Fruit fly (Drosophila melanogaster) whole organism, embryonic: ENCODE results near the gene CG3587.
A peak's percentile ranks its signal among the peaks of the same experiment; 100 is the strongest.

Experiments used
- Bdp1 ChIP-seq: fragments of 200-800 bp; sonication (Bioruptor generic); optimal IDR thresholded peaks from 3 replicates; lab custom pipeline; 2016; ENCODE audit warnings: missing biosample characterization, missing genetic modification characterization
- Blimp-1 ChIP-seq: fragments of 200-800 bp; sonication (Bioruptor generic); optimal IDR thresholded peaks from 3 replicates; lab custom pipeline; 2018; ENCODE audit warnings: missing biosample characterization, missing genetic modification characterization, mild to moderate bottlenecking, moderate library complexity, missing genetic modification reagents
- C15 ChIP-seq: fragments of 200-800 bp; sonication (Bioruptor generic); IDR thresholded peaks from 3 replicates; pipeline ENCODE4 v1.3.6; 2022; ENCODE audit warnings: missing biosample characterization, missing genetic modification characterization
- CG10147 ChIP-seq: fragments of 200-800 bp; sonication (Bioruptor generic); optimal IDR thresholded peaks from 2 replicates; lab custom pipeline; 2019; ENCODE audit warnings: missing biosample characterization, mild to moderate bottlenecking, missing genetic modification characterization, moderate library complexity
- CG10462 ChIP-seq: fragments of 200-800 bp; sonication (Bioruptor generic); optimal IDR thresholded peaks from 2 replicates; lab custom pipeline; 2016; ENCODE audit warnings: missing biosample characterization, missing genetic modification characterization
- CG14860 ChIP-seq: fragments of 200-800 bp; sonication (Bioruptor generic); IDR thresholded peaks from 3 replicates; pipeline ENCODE4 v1.3.6; 2022; ENCODE audit warnings: missing biosample characterization, missing genetic modification characterization; ENCODE audit not compliant: partially characterized antibody
- CG15479 ChIP-seq: fragments of 200-800 bp; sonication (Bioruptor generic); optimal IDR thresholded peaks from 3 replicates; lab custom pipeline; 2019; ENCODE audit warnings: missing biosample characterization, mild to moderate bottlenecking, missing genetic modification characterization, moderate library complexity
- CG15514 ChIP-seq: fragments of 200-800 bp; sonication (Bioruptor generic); optimal IDR thresholded peaks from 3 replicates; lab custom pipeline; 2017; ENCODE audit warnings: missing biosample characterization, missing genetic modification characterization, mild to moderate bottlenecking, moderate library complexity, missing genetic modification reagents
- CG18262 ChIP-seq: fragments of 200-800 bp; optimal IDR thresholded peaks from 3 replicates; lab custom pipeline; 2019; ENCODE audit warnings: missing biosample characterization, mild to moderate bottlenecking, missing genetic modification characterization, moderate library complexity
- CG2199 ChIP-seq: fragments of 200-800 bp; sonication (Bioruptor generic); IDR thresholded peaks from 3 replicates; pipeline ENCODE4 v1.3.6; 2022; ENCODE audit warnings: missing biosample characterization, missing genetic modification characterization
- CG32532 ChIP-seq: fragments of 200-800 bp; sonication (Bioruptor generic); IDR thresholded peaks from 2 replicates; pipeline ENCODE4 v1.3.6; 2022; ENCODE audit warnings: missing biosample characterization, missing genetic modification characterization
- CG3726 ChIP-seq: fragments of 200-800 bp; sonication (Bioruptor generic); IDR thresholded peaks from 3 replicates; pipeline ENCODE4, ENCODE4 v1.3.6; 2022; ENCODE audit warnings: missing biosample characterization, missing genetic modification characterization
- CG3838 ChIP-seq: fragments of 200-800 bp; sonication (Bioruptor generic); optimal IDR thresholded peaks from 3 replicates; lab custom pipeline; 2016; ENCODE audit warnings: missing biosample characterization, missing genetic modification characterization
- CG42726 ChIP-seq: fragments of 200-800 bp; sonication (Bioruptor generic); IDR thresholded peaks from 2 replicates; pipeline ENCODE4 v1.3.6; 2022; ENCODE audit warnings: missing biosample characterization, missing genetic modification characterization; ENCODE audit not compliant: partially characterized antibody
- CG5953 ChIP-seq: fragments of 200-800 bp; sonication (Bioruptor generic); IDR thresholded peaks from 2 replicates; pipeline ENCODE4 v1.3.6; 2022; ENCODE audit warnings: missing biosample characterization, missing genetic modification characterization
- CG6254 ChIP-seq: fragments of 200-800 bp; sonication (Bioruptor generic); optimal IDR thresholded peaks from 3 replicates; lab custom pipeline; 2017; ENCODE audit warnings: mild to moderate bottlenecking, missing biosample characterization, missing genetic modification reagents, missing genetic modification characterization
- CG7786 ChIP-seq: fragments of 200-800 bp; sonication (Bioruptor generic); optimal IDR thresholded peaks from 2 replicates; lab custom pipeline; 2016; ENCODE audit warnings: missing biosample characterization, missing genetic modification characterization
- CG8089 ChIP-seq: fragments of 200-800 bp; sonication (Bioruptor generic); optimal IDR thresholded peaks from 3 replicates; lab custom pipeline; 2016; ENCODE audit warnings: missing biosample characterization, missing genetic modification characterization
- CG9797 ChIP-seq: fragments of 200-800 bp; sonication (Bioruptor generic); optimal IDR thresholded peaks from 3 replicates; lab custom pipeline; 2018; ENCODE audit warnings: missing biosample characterization, mild to moderate bottlenecking, missing genetic modification characterization
- CG9817 ChIP-seq: fragments of 200-800 bp; sonication (Bioruptor generic); optimal IDR thresholded peaks from 2 replicates; lab custom pipeline; 2018; ENCODE audit warnings: missing biosample characterization, mild to moderate bottlenecking, missing genetic modification characterization, moderate library complexity
- CrebB ChIP-seq: fragments of 200-800 bp; sonication (Bioruptor generic); optimal IDR thresholded peaks from 3 replicates; lab custom pipeline; 2018; ENCODE audit warnings: missing biosample characterization, mild to moderate bottlenecking, missing genetic modification characterization
- Doc3 ChIP-seq: fragments of 200-800 bp; sonication (Bioruptor generic); IDR thresholded peaks from 3 replicates; pipeline ENCODE4 v1.3.6; 2022; ENCODE audit warnings: missing biosample characterization, missing genetic modification characterization; ENCODE audit not compliant: partially characterized antibody
- E2f1 ChIP-seq: fragments of 200-800 bp; sonication (Bioruptor generic); IDR thresholded peaks from 2 replicates; pipeline ENCODE4 v1.3.6; 2022; ENCODE audit warnings: missing biosample characterization, missing genetic modification characterization
- Elba2 ChIP-seq: fragments of 200-800 bp; sonication (Bioruptor generic); optimal IDR thresholded peaks from 3 replicates; lab custom pipeline; 2016; ENCODE audit warnings: missing biosample characterization, missing genetic modification characterization
- Hr78 ChIP-seq, 2 experiments: fragments of 200-800 bp in 1 of 2; fragments of >200 bp in 1 of 2; sonication (Bioruptor generic) in 1 of 2; optimal IDR thresholded peaks; 2 replicates each; lab custom pipeline; 2017 to 2019; ENCODE audit warnings: missing biosample characterization in 2 of 2, missing genetic modification characterization in 2 of 2, mild to moderate bottlenecking in 1 of 2, moderate library complexity in 1 of 2
- Lhr ChIP-seq: fragments of 200-800 bp; sonication (Bioruptor generic); optimal IDR thresholded peaks from 3 replicates; lab custom pipeline; 2017; ENCODE audit warnings: mild to moderate bottlenecking, missing biosample characterization, missing genetic modification reagents, missing genetic modification characterization
- Spps ChIP-seq: fragments of 200-800 bp; sonication (Bioruptor generic); optimal IDR thresholded peaks from 2 replicates; lab custom pipeline; 2018; ENCODE audit warnings: missing biosample characterization, mild to moderate bottlenecking, missing genetic modification characterization
- Taf1 ChIP-seq: fragments of 200-800 bp; sonication (Bioruptor generic); IDR thresholded peaks from 2 replicates; pipeline ENCODE4 v1.3.6; 2022; ENCODE audit warnings: missing biosample characterization, missing genetic modification characterization
- abd-A ChIP-seq: fragments of 200-800 bp; sonication (Bioruptor generic); optimal IDR thresholded peaks from 3 replicates; lab custom pipeline; 2019; ENCODE audit warnings: missing biosample characterization, mild to moderate bottlenecking, missing genetic modification characterization, moderate library complexity
- ac ChIP-seq: fragments of 200-800 bp; sonication (Bioruptor generic); optimal IDR thresholded peaks from 3 replicates; lab custom pipeline; 2017; ENCODE audit warnings: missing biosample characterization, mild to moderate bottlenecking, missing genetic modification characterization
- ara ChIP-seq: fragments of 200-800 bp; sonication (Bioruptor generic); IDR thresholded peaks from 2 replicates; pipeline ENCODE4 v1.3.6; 2022; ENCODE audit warnings: missing biosample characterization, missing genetic modification characterization
- bigmax ChIP-seq: fragments of 200-800 bp; sonication (Bioruptor generic); optimal IDR thresholded peaks from 2 replicates; lab custom pipeline; 2018; ENCODE audit warnings: missing biosample characterization, mild to moderate bottlenecking, missing genetic modification characterization
- ftz-f1 ChIP-seq: fragments of 200-800 bp; sonication (Bioruptor generic); optimal IDR thresholded peaks from 2 replicates; lab custom pipeline; 2016; ENCODE audit warnings: missing biosample characterization, missing genetic modification characterization
- gcm2 ChIP-seq: fragments of 200-800 bp; sonication (Bioruptor generic); optimal IDR thresholded peaks from 2 replicates; lab custom pipeline; 2016; ENCODE audit warnings: missing biosample characterization, missing genetic modification characterization
- ham ChIP-seq: fragments of 200-800 bp; sonication (Bioruptor generic); IDR thresholded peaks from 2 replicates; pipeline ENCODE4 v1.3.6; 2022; ENCODE audit warnings: missing biosample characterization, missing genetic modification characterization
- lmd ChIP-seq: fragments of 200-800 bp; sonication (Bioruptor generic); IDR thresholded peaks from 2 replicates; pipeline ENCODE4 v1.3.6; 2022; ENCODE audit warnings: missing biosample characterization, missing genetic modification characterization
- mirr ChIP-seq: fragments of 200-800 bp; sonication (Bioruptor generic); optimal IDR thresholded peaks from 3 replicates; lab custom pipeline; 2018; ENCODE audit warnings: missing biosample characterization, mild to moderate bottlenecking, missing genetic modification characterization
- otp ChIP-seq: fragments of 200-800 bp; sonication (Bioruptor generic); IDR thresholded peaks from 3 replicates; pipeline ENCODE4, ENCODE4 v1.3.6; 2022; ENCODE audit warnings: missing biosample characterization, missing genetic modification characterization
- p53 ChIP-seq: fragments of 200-800 bp; sonication (Bioruptor generic); optimal IDR thresholded peaks from 2 replicates; lab custom pipeline; 2016; ENCODE audit warnings: missing biosample characterization, missing genetic modification characterization
- psq ChIP-seq: fragments of 200-800 bp; sonication (Bioruptor generic); optimal IDR thresholded peaks from 2 replicates; lab custom pipeline; 2017; ENCODE audit warnings: missing biosample characterization, missing genetic modification characterization
- ro ChIP-seq: fragments of 200-800 bp; sonication (Bioruptor generic); IDR thresholded peaks from 2 replicates; pipeline ENCODE4 v1.3.6; 2022; ENCODE audit warnings: missing biosample characterization, missing genetic modification characterization
- sc ChIP-seq, 3 experiments: fragments of >200 bp in 2 of 3; fragments of 200-800 bp in 1 of 3; sonication (Bioruptor generic) in 1 of 3; optimal IDR thresholded peaks; 2 replicates in 2 of 3; 3 replicates in 1 of 3; lab custom pipeline; 2017; ENCODE audit warnings: mild to moderate bottlenecking in 1 of 3, missing biosample characterization in 1 of 3, missing genetic modification characterization in 1 of 3, missing genetic modification reagents in 1 of 3
- seq ChIP-seq: fragments of 200-800 bp; sonication (Bioruptor generic); IDR thresholded peaks from 2 replicates; pipeline ENCODE4 v1.3.6; 2022; ENCODE audit warnings: missing biosample characterization, missing genetic modification characterization
- vfl ChIP-seq: fragments of 200-800 bp; sonication (Bioruptor generic); optimal IDR thresholded peaks from 2 replicates; lab custom pipeline; 2016; ENCODE audit warnings: missing biosample characterization, missing genetic modification characterization
- zfh1 ChIP-seq: fragments of 200-800 bp; sonication (Bioruptor generic); IDR thresholded peaks from 3 replicates; pipeline ENCODE4 v1.3.6; 2022; ENCODE audit warnings: missing biosample characterization, missing genetic modification characterization

CG3587 gene

DNA sequence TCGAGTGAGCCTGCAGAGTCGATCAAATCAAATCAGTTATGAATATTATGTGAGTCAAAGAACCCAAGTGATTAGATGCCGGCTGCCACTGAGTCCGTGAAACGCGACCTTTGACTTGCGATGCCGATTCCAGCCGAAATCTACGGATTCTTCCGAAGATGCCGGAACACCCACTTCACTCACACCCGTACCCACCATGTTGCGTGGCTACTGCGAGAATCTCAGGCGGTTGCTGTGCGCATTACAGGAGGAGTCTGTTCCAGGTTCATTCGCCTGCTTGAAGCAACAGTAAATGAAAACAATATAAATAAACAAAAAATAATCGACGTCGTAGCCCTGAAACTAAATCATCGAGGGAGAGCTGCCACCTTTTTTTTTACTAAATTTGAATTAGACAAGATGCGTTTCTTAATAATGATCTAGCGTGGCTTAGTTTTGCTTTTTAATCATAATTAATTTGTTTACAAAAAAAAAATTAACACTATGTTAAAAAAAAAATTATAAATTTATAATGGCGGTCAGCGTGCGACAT is 38.4 kb upstream of the CG3587 start, which contains the start of gene Ldaf1 (continued):
- TF ChIP-seq CG15514 (GFP tag; lab: Kevin White, UChicago) = peak; percentile 69
- TF ChIP-seq otp (GFP tag; lab: Robert Waterston, UW) = no peak
- no peak for TF ChIP-seq p53 (GFP tag; lab: Kevin White, UChicago)

DNA sequence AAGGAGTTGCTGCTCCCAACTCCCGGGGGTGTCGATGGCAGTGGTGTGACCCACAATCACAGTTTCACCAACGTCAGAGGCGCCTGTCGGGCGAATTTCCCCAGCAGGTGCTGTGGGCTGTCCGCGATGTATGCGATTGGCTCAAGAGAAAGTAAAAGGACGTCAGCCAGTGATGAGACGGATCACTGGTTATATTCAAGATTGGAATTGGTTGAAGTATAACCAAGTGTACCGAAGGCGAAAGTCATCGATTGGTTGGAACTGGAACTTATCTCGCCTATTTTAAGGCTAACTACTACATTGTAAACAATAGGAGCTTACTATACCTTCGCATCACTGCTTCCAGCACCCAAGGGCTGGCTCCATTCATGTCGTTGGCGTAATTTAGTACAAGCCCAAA is 37.0 kb upstream of the CG3587 start, which contains the start of gene CG32801:
Gene CG32801, minus strand, starts transcription at position 101 of the 400 bp plus-strand sequence.
- TF ChIP-seq ac (GFP tag; lab: Kevin White, UChicago) (no peak), CG32532 (GFP tag; lab: Robert Waterston, UW) (no peak), ham (GFP tag; lab: Robert Waterston, UW) (no peak), C15 (GFP tag; lab: Robert Waterston, UW) (no peak), psq (GFP tag; lab: Kevin White, UChicago) (no peak), CG7786 (GFP tag; lab: Kevin White, UChicago) (no peak), CrebB (tag; lab: Kevin White, UChicago) (no peak), vfl (no peak), Bdp1 (GFP tag; lab: Kevin White, UChicago) (no peak), CG9817 (tag; lab: Kevin White, UChicago) (no peak), CG8089 (GFP tag; lab: Kevin White, UChicago) (no peak), CG3726 (GFP tag; lab: Robert Waterston, UW) (no peak), gcm2 (no peak)
- TF ChIP-seq, all 482 proteins: peak for 0

DNA sequence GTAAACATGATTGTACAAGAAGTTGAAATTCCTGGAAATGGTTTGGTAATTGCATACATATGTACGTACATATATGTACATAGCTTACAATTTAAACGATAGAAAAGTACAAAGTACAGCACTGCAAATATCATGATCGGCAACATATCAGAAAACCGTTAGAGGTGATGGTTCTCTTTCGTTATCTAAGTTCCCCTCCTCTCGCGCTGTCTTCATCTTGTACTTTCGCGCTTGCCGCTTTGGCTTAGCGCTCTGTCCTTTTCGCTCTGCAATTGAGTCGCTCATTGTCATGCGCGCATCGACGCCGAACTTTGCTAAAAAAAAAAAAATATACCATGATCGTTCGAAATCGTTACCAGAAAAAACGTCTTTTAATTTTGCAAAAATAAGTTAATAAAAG is 36.1 kb upstream of the CG3587 start:
- TF ChIP-seq CG5953 (GFP tag; lab: Robert Waterston, UW) = no peak
- no peak for TF ChIP-seq abd-A (tag; lab: Kevin White, UChicago)
- no peak for TF ChIP-seq CG42726 (GFP tag; lab: Robert Waterston, UW)
- no peak for TF ChIP-seq CG18262 (tag; lab: Kevin White, UChicago)
- TF ChIP-seq ara = no peak
- no peak for TF ChIP-seq sc (optimal IDR thresholded peaks at IDR 0.05; lab: Kevin White, UChicago)
- TF ChIP-seq sc (GFP tag; optimal IDR thresholded peaks at IDR 0.05; lab: Kevin White, UChicago) = no peak
- no peak for TF ChIP-seq CG9797 (GFP tag; lab: Kevin White, UChicago)
- no peak for TF ChIP-seq mirr

DNA sequence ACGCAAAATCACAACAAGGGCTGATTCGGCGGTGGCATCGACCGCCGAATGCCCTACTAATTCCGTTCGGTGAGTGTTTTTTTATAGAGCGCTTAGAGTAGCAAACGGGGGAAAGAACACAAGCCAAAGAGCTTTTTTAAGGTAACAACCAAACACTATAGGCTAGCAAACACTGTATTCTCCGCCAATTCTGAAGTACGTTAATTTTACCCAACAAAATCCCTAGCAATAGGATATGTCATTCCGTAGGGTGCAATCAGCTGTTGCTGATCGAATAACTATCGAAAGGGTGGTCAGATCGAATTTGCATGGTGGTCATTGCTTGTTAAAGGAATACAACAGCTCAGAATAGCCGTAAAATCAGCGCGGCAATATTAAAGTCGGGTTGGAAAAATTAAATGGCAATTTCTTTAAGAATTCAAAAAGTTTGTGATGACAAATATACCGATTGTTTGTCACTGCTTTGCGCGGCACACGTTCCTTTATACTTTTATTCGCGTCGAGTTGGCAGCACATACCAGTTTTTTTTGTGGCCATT is 32.3 kb upstream of the CG3587 start, which contains the start of gene mip130:
Gene mip130, plus strand, starts transcription at position 513 of the 538 bp plus-strand sequence.
- TF ChIP-seq CG14860 (GFP tag; lab: Robert Waterston, UW) (0 out of 3 replicates have a peak, but pooled peaks have one; percentile 52), Spps (no peak), seq (GFP tag; lab: Robert Waterston, UW) (0 out of 2 replicates have a peak, but pooled peaks have one; percentile 23), zfh1 (GFP tag; lab: Robert Waterston, UW) (0 out of 3 replicates have a peak, but pooled peaks have one; percentile 37), Lhr (GFP tag; lab: Kevin White, UChicago) (no peak), Taf1 (GFP tag; lab: Robert Waterston, UW) (no peak), ro (no peak), bigmax (GFP tag; lab: Kevin White, UChicago) (no peak), CG3838 (GFP tag; lab: Kevin White, UChicago) (no peak), CG6254 (GFP tag; lab: Kevin White, UChicago) (no peak), CG10147 (GFP tag; lab: Kevin White, UChicago) (peak; percentile 55), CG2199 (no peak), Blimp-1 (GFP tag; lab: Kevin White, UChicago) (peak; percentile 18), E2f1 (GFP tag; lab: Robert Waterston, UW) (peak; percentile 40; the same call in 1 of the 2 replicates), Doc3 (GFP tag; lab: Robert Waterston, UW) (peak; percentile 56), Bdp1 (GFP tag; lab: Kevin White, UChicago) (no peak), CG15479 (no peak), CG10462 (GFP tag; lab: Kevin White, UChicago) (no peak), Hr78 (GFP tag; optimal IDR thresholded peaks at IDR 0.05; lab: Kevin White, UChicago) (no peak), ftz-f1 (GFP tag; lab: Kevin White, UChicago) (no peak), lmd (GFP tag; lab: Robert Waterston, UW) (peak; percentile 45; the same call in 1 of the 2 replicates), Elba2 (GFP tag; lab: Kevin White, UChicago) (no peak)
